Worm (Caenorhabditis elegans): ENCODE results near the gene F31F7.2.

Gene F31F7.2

ce11 chrV:6227326-6228246 is 43.1 kb upstream of the F31F7.2 start (continued):
- peak; percentile 50 to 96 for TF ChIP-seq mdl-1 (tag; optimal IDR thresholded peaks at IDR 0.05)
- TF ChIP-seq grh-1 (GFP tag; IDR thresholded peaks at IDR 0.05), result peak; percentile 91
- TF ChIP-seq tbx-2 (tag; optimal IDR thresholded peaks at IDR 0.05), result peak; percentile 99
- TF ChIP-seq sptf-1 (tag; optimal IDR thresholded peaks at IDR 0.05), result no peak
- TF ChIP-seq fkh-8 (tag; optimal IDR thresholded peaks at IDR 0.05), result peak; percentile 99
- no peak for TF ChIP-seq ces-1 (GFP tag; optimal IDR thresholded peaks at IDR 0.05)
- peak; percentile 20 for TF ChIP-seq zag-1 (tag; optimal IDR thresholded peaks at IDR 0.05)
- TF ChIP-seq unc-98 (GFP tag; IDR thresholded peaks at IDR 0.05), result peak; percentile 60
- no peak for TF ChIP-seq F16B12.6 (tag; optimal IDR thresholded peaks at IDR 0.05)
- peak; percentile 78 to 81 for TF ChIP-seq lin-35 (GFP tag; optimal IDR thresholded peaks at IDR 0.05)
- TF ChIP-seq unc-86 (tag; optimal IDR thresholded peaks at IDR 0.05), result peak; percentile 99
- TF ChIP-seq efl-1 (optimal IDR thresholded peaks at IDR 0.05), result peak; percentile 83 to 89
- peak; percentile 47 to 95 for TF ChIP-seq efl-1 (GFP tag; optimal IDR thresholded peaks at IDR 0.05 in 1 of 2)
- peak; percentile 95 for TF ChIP-seq xbp-1 (tag; optimal IDR thresholded peaks at IDR 0.05)
- TF ChIP-seq nhr-76 (tag; optimal IDR thresholded peaks at IDR 0.05), result peak; percentile 89
- TF ChIP-seq blmp-1 (tag; optimal IDR thresholded peaks at IDR 0.05), result peak; percentile 34
- peak; percentile 37 for TF ChIP-seq ceh-90 (tag; optimal IDR thresholded peaks at IDR 0.05)
- peak; percentile 61 for TF ChIP-seq nhr-237 (tag; optimal IDR thresholded peaks at IDR 0.05)
- peak; percentile 78 to 94 for TF ChIP-seq egl-27 (tag; optimal IDR thresholded peaks at IDR 0.05)
- peak; percentile 89 for TF ChIP-seq C16A3.4 (tag; optimal IDR thresholded peaks at IDR 0.05)
- peak; percentile 99 for TF ChIP-seq snu-23 (GFP tag; optimal IDR thresholded peaks at IDR 0.05)
- no peak for TF ChIP-seq hlh-4 (tag; optimal IDR thresholded peaks at IDR 0.05)
- peak; percentile 21 for TF ChIP-seq lin-15B (tag; optimal IDR thresholded peaks at IDR 0.05)
- peak; percentile 66 for TF ChIP-seq aha-1 (tag; optimal IDR thresholded peaks at IDR 0.05)
- peak; percentile 99 for TF ChIP-seq swsn-7 (tag; optimal IDR thresholded peaks at IDR 0.05)
- TF ChIP-seq ztf-11 (tag; optimal IDR thresholded peaks at IDR 0.05), result peak in 1 of 2 experiments; percentile 93
- peak; percentile 76 to 96 (median 79) for TF ChIP-seq ceh-82 (tag; optimal IDR thresholded peaks at IDR 0.05)
- peak; percentile 79 for TF ChIP-seq sox-4 (tag; optimal IDR thresholded peaks at IDR 0.05)
- no peak for TF ChIP-seq pag-3 (tag; optimal IDR thresholded peaks at IDR 0.05; ENCODE audit: borderline replicate concordance, insufficient read depth)
- TF ChIP-seq alr-1 (tag; optimal IDR thresholded peaks at IDR 0.05; ENCODE audit: borderline replicate concordance), result no peak
- peak; percentile 36 for TF ChIP-seq mef-2 (tag; optimal IDR thresholded peaks at IDR 0.05)
- peak; percentile 90 for TF ChIP-seq sup-37 (GFP tag; optimal IDR thresholded peaks at IDR 0.05)
- peak; percentile 94 for TF ChIP-seq ceh-88 (GFP tag; IDR thresholded peaks at IDR 0.05)
- TF ChIP-seq nhr-19 (GFP tag; conservative IDR thresholded peaks at IDR 0.05), result peak; percentile 96
- peak; percentile 49 for TF ChIP-seq vab-15 (tag; optimal IDR thresholded peaks at IDR 0.05)
- TF ChIP-seq unc-30 (tag; optimal IDR thresholded peaks at IDR 0.05), result no peak
- peak; percentile 76 for TF ChIP-seq lin-39 (tag; optimal IDR thresholded peaks at IDR 0.05)
- TF ChIP-seq dsc-1 (tag; optimal IDR thresholded peaks at IDR 0.05), result peak; percentile 97
- TF ChIP-seq ama-1 (optimal IDR thresholded peaks at IDR 0.05), result peak; percentile 96

- peak in 2 of 6 experiments; percentile 11 to 46 for TF ChIP-seq elt-3 (tag; optimal IDR thresholded peaks at IDR 0.05)
- no peak for TF ChIP-seq tlp-1 (tag; optimal IDR thresholded peaks at IDR 0.05)
- TF ChIP-seq dpl-1 (GFP tag; optimal IDR thresholded peaks at IDR 0.05), result peak in 2 of 3 experiments; percentile 5
- TF ChIP-seq nhr-77 (tag; optimal IDR thresholded peaks at IDR 0.05), result no peak
- no peak for TF ChIP-seq C16A3.4 (tag; optimal IDR thresholded peaks at IDR 0.05)
- peak; percentile 11 for TF ChIP-seq nhr-90 (tag; optimal IDR thresholded peaks at IDR 0.05; ENCODE audit: poor library complexity)
- peak; percentile 36 for TF ChIP-seq rnt-1 (tag; optimal IDR thresholded peaks at IDR 0.05)
- no peak for TF ChIP-seq egl-13 (tag; optimal IDR thresholded peaks at IDR 0.05)
- no peak for TF ChIP-seq jun-1 (tag; optimal IDR thresholded peaks at IDR 0.05)
- TF ChIP-seq lir-3 (tag; optimal IDR thresholded peaks at IDR 0.05; ENCODE audit: poor library complexity), result no peak
- no peak for TF ChIP-seq unc-30 (tag; optimal IDR thresholded peaks at IDR 0.05)
- peak; percentile 61 for TF ChIP-seq nhr-20 (tag; optimal IDR thresholded peaks at IDR 0.05)
- TF ChIP-seq unc-98 (GFP tag; IDR thresholded peaks at IDR 0.05), result no peak
- no peak for TF ChIP-seq nhr-84 (tag; optimal IDR thresholded peaks at IDR 0.05)
- no peak for TF ChIP-seq mef-2 (tag; optimal IDR thresholded peaks at IDR 0.05)
- no peak for TF ChIP-seq ets-5 (GFP tag; IDR thresholded peaks at IDR 0.05)
- TF ChIP-seq sup-37 (GFP tag; optimal IDR thresholded peaks at IDR 0.05), result no peak
- TF ChIP-seq ceh-90 (tag; optimal IDR thresholded peaks at IDR 0.05), result no peak
These were observed 42.2 kb upstream of the F31F7.2 start for ce11 chrV:6228400-6228895.

Measured in whole organism, L1 larva.